ENCODE assay signal across 2 fruit fly cellular contexts in genomic region chr2L:19313442-19313841, dm6.
A peak's percentile ranks its signal among the peaks of the same experiment; 100 is the strongest.
TF ChIP-seq lines count a peak whose summit lies in the region.

No protein-coding gene starts in this region.

- TF ChIP-seq CTCF in whole organism, embryonic (GFP tag; optimal IDR thresholded peaks at IDR 0.05; lab: Kevin White, UChicago), result no peak

TF ChIP-seq in whole organism, embryonic, 481 proteins besides CTCF, POLR2A, EP300 and RAD21:
- no peak for TF ChIP-seq CG13296 (GFP tag; optimal IDR thresholded peaks at IDR 0.05; lab: Kevin White, UChicago)
- TF ChIP-seq D19B (GFP tag; optimal IDR thresholded peaks at IDR 0.05; lab: Kevin White, UChicago), result peak; percentile 21
- no peak for TF ChIP-seq CG43689 (GFP tag; IDR thresholded peaks at IDR 0.05; lab: Robert Waterston, UW)
- no peak for TF ChIP-seq Abd-B (GFP tag; optimal IDR thresholded peaks at IDR 0.05; lab: Kevin White, UChicago)
- no peak for TF ChIP-seq Drgx (GFP tag; IDR thresholded peaks at IDR 0.05; lab: Robert Waterston, UW)
- TF ChIP-seq CG7745 (tag; optimal IDR thresholded peaks at IDR 0.05; lab: Kevin White, UChicago), result peak; percentile 48
- no peak for TF ChIP-seq Hand (GFP tag; optimal IDR thresholded peaks at IDR 0.05; lab: Kevin White, UChicago)
- peak; percentile 92 for TF ChIP-seq CG3065 (GFP tag; optimal IDR thresholded peaks at IDR 0.05; lab: Kevin White, UChicago)
- TF ChIP-seq aop (GFP tag; IDR thresholded peaks at IDR 0.05; lab: Robert Waterston, UW), result 0 out of 2 replicates have a peak, but pooled peaks have one; percentile 47
- TF ChIP-seq CG4424 (GFP tag; optimal IDR thresholded peaks at IDR 0.05; lab: Kevin White, UChicago), result no peak
- TF ChIP-seq vvl (GFP tag; IDR thresholded peaks at IDR 0.05; lab: Robert Waterston, UW), result peak; percentile 67; the same call in 1 of the 2 replicates
- no peak for TF ChIP-seq CG4282 (GFP tag; optimal IDR thresholded peaks at IDR 0.05; lab: Kevin White, UChicago)
- TF ChIP-seq sqz (GFP tag; optimal IDR thresholded peaks at IDR 0.05; lab: Kevin White, UChicago), result peak; percentile 26
- TF ChIP-seq CG15601 (tag; optimal IDR thresholded peaks at IDR 0.05; lab: Kevin White, UChicago), result peak; percentile 1
- 0 out of 2 replicates have a peak, but pooled peaks have one; percentile 19 for TF ChIP-seq CG11247 (GFP tag; IDR thresholded peaks at IDR 0.05; lab: Robert Waterston, UW)
- TF ChIP-seq chm (GFP tag; IDR thresholded peaks at IDR 0.05; lab: Robert Waterston, UW), result no peak
- TF ChIP-seq ab (GFP tag; optimal IDR thresholded peaks at IDR 0.05; lab: Kevin White, UChicago), result no peak
- 0 out of 3 replicates have a peak, but pooled peaks have one; percentile 48 for TF ChIP-seq CG6791 (GFP tag; IDR thresholded peaks at IDR 0.05; lab: Robert Waterston, UW; ENCODE audit: partially characterized antibody)
- TF ChIP-seq gro (GFP tag; optimal IDR thresholded peaks at IDR 0.05; lab: Kevin White, UChicago), result no peak
- TF ChIP-seq tap (tag; optimal IDR thresholded peaks at IDR 0.05; lab: Kevin White, UChicago), result no peak
- 0 out of 3 replicates have a peak, but pooled peaks have one; percentile 19 for TF ChIP-seq Optix (GFP tag; IDR thresholded peaks at IDR 0.05; lab: Robert Waterston, UW)
- TF ChIP-seq Jarid2 (GFP tag; optimal IDR thresholded peaks at IDR 0.05; lab: Kevin White, UChicago), result no peak
- TF ChIP-seq CG4707 (GFP tag; optimal IDR thresholded peaks at IDR 0.05; lab: Kevin White, UChicago), result no peak
- no peak for TF ChIP-seq B-H2 (GFP tag; optimal IDR thresholded peaks at IDR 0.05; lab: Kevin White, UChicago)
- peak; percentile 93 for TF ChIP-seq twi (tag; optimal IDR thresholded peaks at IDR 0.05; lab: Kevin White, UChicago)
- TF ChIP-seq prd (optimal IDR thresholded peaks at IDR 0.05; lab: Kevin White, UChicago), result no peak
- no peak for TF ChIP-seq prd (GFP tag; IDR thresholded peaks at IDR 0.05; lab: Robert Waterston, UW)
- no peak for TF ChIP-seq crc (GFP tag; optimal IDR thresholded peaks at IDR 0.05; lab: Kevin White, UChicago)
- TF ChIP-seq z (GFP tag; IDR thresholded peaks at IDR 0.05; lab: Robert Waterston, UW), result 0 out of 3 replicates have a peak, but pooled peaks have one; percentile 28
- no peak for TF ChIP-seq Sox102F (GFP tag; optimal IDR thresholded peaks at IDR 0.05; lab: Kevin White, UChicago)
- peak; percentile 93 for TF ChIP-seq kni (GFP tag; optimal IDR thresholded peaks at IDR 0.05; lab: Kevin White, UChicago)
- peak; percentile 1 for TF ChIP-seq CG8478 (optimal IDR thresholded peaks at IDR 0.05; lab: Kevin White, UChicago)
- no peak for TF ChIP-seq lov (optimal IDR thresholded peaks at IDR 0.05; lab: Kevin White, UChicago)
- peak; percentile 69; the same call in 1 of the 3 replicates for TF ChIP-seq lov (GFP tag; IDR thresholded peaks at IDR 0.05; lab: Robert Waterston, UW)
- TF ChIP-seq CG4360 (GFP tag; IDR thresholded peaks at IDR 0.05; lab: Robert Waterston, UW), result 0 out of 2 replicates have a peak, but pooled peaks have one; percentile 40
- TF ChIP-seq CG2199 (GFP tag; IDR thresholded peaks at IDR 0.05; lab: Robert Waterston, UW), result peak; percentile 91
- TF ChIP-seq CG6254 (GFP tag; optimal IDR thresholded peaks at IDR 0.05; lab: Kevin White, UChicago), result peak; percentile 8
- TF ChIP-seq Bdp1 (GFP tag; optimal IDR thresholded peaks at IDR 0.05; lab: Kevin White, UChicago), result no peak
- TF ChIP-seq CG1603 (tag; optimal IDR thresholded peaks at IDR 0.05; lab: Kevin White, UChicago), result peak; percentile 5
- TF ChIP-seq Ptx1 (GFP tag; IDR thresholded peaks at IDR 0.05; lab: Robert Waterston, UW), result no peak
- 0 out of 3 replicates have a peak, but pooled peaks have one; percentile 25 for TF ChIP-seq zfh1 (GFP tag; IDR thresholded peaks at IDR 0.05; lab: Robert Waterston, UW)
- TF ChIP-seq Dll (GFP tag; IDR thresholded peaks at IDR 0.05; lab: Robert Waterston, UW; ENCODE audit: partially characterized antibody), result 0 out of 4 replicates have a peak, but pooled peaks have one; percentile 11
- no peak for TF ChIP-seq CG7357 (GFP tag; IDR thresholded peaks at IDR 0.05; lab: Robert Waterston, UW)
- peak; percentile 37; the same call in 1 of the 3 replicates for TF ChIP-seq ci (GFP tag; IDR thresholded peaks at IDR 0.05; lab: Robert Waterston, UW)

TF ChIP-seq in whole organism, pupa, 21 proteins besides CTCF, POLR2A, EP300 and RAD21:
- TF ChIP-seq fd96Ca (GFP tag; IDR thresholded peaks at IDR 0.05; lab: Robert Waterston, UW) (0 out of 3 replicates have a peak, but pooled peaks have one; percentile 13), Pif1A (GFP tag; optimal IDR thresholded peaks at IDR 0.05; lab: Kevin White, UChicago) (no peak)
